Worm (Caenorhabditis elegans): ENCODE data around the gene C36H8.1.

DNA sequence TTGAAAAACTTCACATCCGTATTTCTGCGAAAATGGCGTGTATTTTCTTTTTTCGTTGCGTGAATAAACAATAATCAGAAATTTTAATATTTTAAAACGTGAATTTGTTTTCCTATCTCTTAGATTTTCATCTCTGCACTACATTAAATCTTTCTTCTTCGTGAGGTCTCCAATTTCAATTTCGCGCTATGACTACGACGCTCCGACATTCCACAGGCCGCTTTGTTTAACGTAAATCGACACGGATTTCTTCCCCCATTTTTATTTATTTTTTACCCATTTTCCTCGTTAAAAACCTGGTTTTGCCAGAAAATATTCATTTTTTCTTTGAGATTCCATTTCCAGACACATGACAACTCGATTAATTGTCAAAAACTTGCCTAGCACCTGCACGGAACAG, 20.0 kb downstream of the C36H8.1 start, which contains the start of the genes T23F6.3 and rbd-1:
- peak; percentile 98 for TF ChIP-seq R02D3.7 (tag; optimal IDR thresholded peaks at IDR 0.05)
- no peak for TF ChIP-seq alr-1 (tag; optimal IDR thresholded peaks at IDR 0.05)
- no peak for TF ChIP-seq nhr-11 (tag; optimal IDR thresholded peaks at IDR 0.05)
- peak; percentile 86 for TF ChIP-seq egl-27 (tag; optimal IDR thresholded peaks at IDR 0.05)
- TF ChIP-seq unc-55 (GFP tag; optimal IDR thresholded peaks at IDR 0.05), result peak; percentile 95
